Fruit fly (Drosophila melanogaster): ENCODE measurements around the gene Sr-CIV.
A peak's percentile ranks its signal among the peaks of the same experiment; 100 is the strongest.

Sr-CIV gene

DNA sequence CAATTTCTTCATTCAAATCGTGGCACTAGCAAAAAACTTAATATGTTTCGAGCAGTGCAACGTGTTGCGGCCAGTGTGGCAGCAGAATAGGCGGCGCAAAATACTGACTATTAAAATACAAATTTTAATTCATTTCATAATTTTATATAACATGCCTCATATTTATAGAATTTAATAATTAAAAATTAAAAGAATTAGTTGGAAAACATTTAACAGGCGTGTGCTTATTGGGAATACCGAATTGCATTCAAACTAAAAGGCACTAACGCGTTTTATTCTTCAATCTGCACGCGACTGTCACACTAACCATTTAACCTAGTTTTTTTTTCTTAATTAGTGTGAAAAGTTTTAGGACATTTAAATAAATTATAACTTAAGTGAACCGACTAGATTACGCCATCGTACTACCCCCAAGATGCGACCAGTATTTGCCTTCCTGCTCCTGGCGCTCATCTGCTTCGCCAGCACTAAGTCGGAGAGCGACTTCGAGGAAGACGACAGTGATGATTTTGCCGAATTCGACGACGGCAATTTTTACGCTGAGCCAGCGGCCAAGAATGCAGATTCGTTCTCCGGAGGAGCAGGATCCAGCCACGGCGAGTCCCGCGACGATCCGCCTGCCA lies 9.2 kb downstream of the Sr-CIV start, which contains the start of the genes LeuRS and CG17593:
Gene LeuRS (minus strand): TSS at position 88 of the 623 bp plus-strand sequence.
Gene CG17593 (plus strand): TSS at position 304 of the 623 bp plus-strand sequence.
- peak; percentile 33 for TF ChIP-seq Myc (optimal IDR thresholded peaks at IDR 0.05)
- TF ChIP-seq ey (GFP tag; optimal IDR thresholded peaks at IDR 0.05), result no peak

dm6 chr2L:3510002-3510401 lies 13.9 kb downstream of the Sr-CIV start, which contains the start of gene CG31954:
Gene CG31954 (minus strand): TSS chr2L:3510102.
- TF ChIP-seq rgr (GFP tag; optimal IDR thresholded peaks at IDR 0.05) (no peak), tai (GFP tag; optimal IDR thresholded peaks at IDR 0.05) (no peak), Jra (GFP tag; optimal IDR thresholded peaks at IDR 0.05) (no peak), Hr83 (GFP tag; optimal IDR thresholded peaks at IDR 0.05; ENCODE audit: poor library complexity, severe bottlenecking) (no peak), HLH106 (tag; optimal IDR thresholded peaks at IDR 0.05) (no peak), psq (GFP tag; optimal IDR thresholded peaks at IDR 0.05) (no peak), Vsx2 (GFP tag; optimal IDR thresholded peaks at IDR 0.05; ENCODE audit: partially characterized antibody) (no peak)

- no peak for TF ChIP-seq Sp1 (GFP tag; optimal IDR thresholded peaks at IDR 0.05)
- no peak for TF ChIP-seq Rel (GFP tag; optimal IDR thresholded peaks at IDR 0.05)
- no peak for TF ChIP-seq Rel (tag; optimal IDR thresholded peaks at IDR 0.05)
- TF ChIP-seq Hr83 (GFP tag; optimal IDR thresholded peaks at IDR 0.05; ENCODE audit: poor library complexity, severe bottlenecking), result no peak
- no peak for TF ChIP-seq br (GFP tag; optimal IDR thresholded peaks at IDR 0.05)
- no peak for TF ChIP-seq Dif (GFP tag; optimal IDR thresholded peaks at IDR 0.05; ENCODE audit: partially characterized antibody)
- no peak for TF ChIP-seq HLH106 (tag; optimal IDR thresholded peaks at IDR 0.05)
- no peak for TF ChIP-seq tai (GFP tag; optimal IDR thresholded peaks at IDR 0.05)
- TF ChIP-seq foxo (GFP tag; optimal IDR thresholded peaks at IDR 0.05), result no peak
Measured at dm6 chr2L:3507209-3508164, 16.4 kb downstream of the Sr-CIV start, which contains the start of gene tim. Gene tim (minus strand): TSS chr2L:3508119.

DNA sequence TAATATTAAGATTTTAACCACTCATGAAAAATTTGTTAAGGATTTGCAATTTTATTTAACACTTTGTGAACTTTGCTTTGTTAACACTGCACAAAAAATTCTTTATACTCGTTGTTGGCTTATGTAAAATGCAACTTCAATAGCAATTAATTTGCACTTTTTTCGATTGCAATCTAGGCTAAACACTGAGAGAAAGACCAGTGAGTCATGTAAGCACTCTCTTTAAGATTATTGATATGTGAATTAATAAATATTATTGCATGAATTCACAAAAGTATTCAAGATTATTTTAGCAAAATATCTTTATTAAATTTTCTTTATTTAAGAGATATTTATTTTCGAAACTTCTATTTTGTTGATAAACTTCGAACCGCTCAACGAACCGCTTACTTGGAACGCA lies 17.1 kb downstream of the Sr-CIV start:
- TF ChIP-seq Vsx2 (GFP tag; optimal IDR thresholded peaks at IDR 0.05; ENCODE audit: partially characterized antibody), result no peak
- no peak for TF ChIP-seq Sp1 (GFP tag; optimal IDR thresholded peaks at IDR 0.05)
- no peak for TF ChIP-seq fru (GFP tag; optimal IDR thresholded peaks at IDR 0.05)
- no peak for TF ChIP-seq lola (GFP tag; optimal IDR thresholded peaks at IDR 0.05)
- TF ChIP-seq Abd-B (GFP tag; optimal IDR thresholded peaks at IDR 0.05), result no peak
- TF ChIP-seq dmrt93B (GFP tag; optimal IDR thresholded peaks at IDR 0.05), result no peak
- TF ChIP-seq jim (GFP tag; optimal IDR thresholded peaks at IDR 0.05), result no peak
- no peak for TF ChIP-seq h (GFP tag; optimal IDR thresholded peaks at IDR 0.05)
- no peak for TF ChIP-seq dsf (GFP tag; optimal IDR thresholded peaks at IDR 0.05; ENCODE audit: borderline replicate concordance)
- TF ChIP-seq brk (GFP tag; optimal IDR thresholded peaks at IDR 0.05), result no peak
- TF ChIP-seq dl (GFP tag; optimal IDR thresholded peaks at IDR 0.05; ENCODE audit: insufficient read depth in 1 of 2, partially characterized antibody in 2 of 2), result no peak
- TF ChIP-seq Mio (GFP tag; optimal IDR thresholded peaks at IDR 0.05), result no peak
- no peak for TF ChIP-seq CG9705 (GFP tag; optimal IDR thresholded peaks at IDR 0.05)

- no peak for TF ChIP-seq Myc (optimal IDR thresholded peaks at IDR 0.05)
- no peak for TF ChIP-seq sv (GFP tag; optimal IDR thresholded peaks at IDR 0.05)
Measured at dm6 chr2L:3506322-3506721, 17.5 kb downstream of the Sr-CIV start.

DNA sequence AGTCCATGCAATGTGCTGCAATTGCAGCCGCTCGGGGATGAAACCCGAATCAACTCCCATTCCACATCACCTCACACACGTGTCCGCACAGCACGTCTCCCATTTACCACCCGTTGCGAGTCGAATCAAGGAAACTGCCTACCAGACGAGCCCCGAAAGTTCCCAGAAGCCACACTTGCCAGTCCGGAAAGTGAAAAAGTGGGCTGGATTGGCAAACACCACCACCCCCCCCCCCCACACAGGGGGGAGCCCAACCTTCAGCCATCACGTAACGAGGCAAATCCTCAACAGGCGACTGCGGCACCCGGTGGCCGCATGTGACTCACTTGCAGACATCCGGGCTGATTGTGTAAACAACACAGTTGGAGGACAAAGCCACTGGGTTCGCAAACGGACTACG lies 19.0 kb downstream of the Sr-CIV start:
- TF ChIP-seq Jra (GFP tag; optimal IDR thresholded peaks at IDR 0.05) (no peak), psq (GFP tag; optimal IDR thresholded peaks at IDR 0.05) (no peak), foxo (GFP tag; optimal IDR thresholded peaks at IDR 0.05) (no peak), CG32264 (GFP tag; optimal IDR thresholded peaks at IDR 0.05) (no peak), lola (GFP tag; optimal IDR thresholded peaks at IDR 0.05) (no peak), CrebA (GFP tag; optimal IDR thresholded peaks at IDR 0.05; ENCODE audit: borderline replicate concordance) (no peak), rgr (GFP tag; optimal IDR thresholded peaks at IDR 0.05) (no peak), pan (optimal IDR thresholded peaks at IDR 0.05) (no peak), woc (GFP tag; optimal IDR thresholded peaks at IDR 0.05) (no peak), Dif (GFP tag; optimal IDR thresholded peaks at IDR 0.05; ENCODE audit: partially characterized antibody) (no peak)

Measured in whole organism, wandering third instar larva.